Fruit fly (Drosophila melanogaster): ENCODE measurements around the gene CG14022.

dm6 chr2L:5305240-5305875 is 23.3 kb downstream of the CG14022 start:
- TF ChIP-seq usp (GFP tag; optimal IDR thresholded peaks at IDR 0.05) (no peak), Dll (optimal IDR thresholded peaks at IDR 0.05) (no peak), psq (optimal IDR thresholded peaks at IDR 0.05) (no peak), EcR (GFP tag; optimal IDR thresholded peaks at IDR 0.05) (peak in 1 of 2 experiments; percentile 6)

Measured in whole organism.